Worm (Caenorhabditis elegans) whole organism, L1 larva: Measurements from ENCODE around the gene gcy-9.

Experiments
- Y116A8C.19 ChIP-seq: sonication (generic microtip); optimal IDR thresholded peaks from 2 replicates; lab custom pipeline; 2016; ENCODE audit warnings: missing compliant biosample characterization, missing genetic modification characterization, borderline replicate concordance
- egl-27 ChIP-seq, 2 experiments: fragments of 150-350 bp in 1 of 2; sonication (generic microtip); optimal IDR thresholded peaks; 3 replicates each; lab custom pipeline; 2017 to 2018; ENCODE audit warnings: missing biosample characterization in 2 of 2, missing genetic modification characterization in 2 of 2, missing genetic modification reagents in 2 of 2
- fos-1 ChIP-seq: fragments of 150-350 bp; optimal IDR thresholded peaks from 2 replicates; lab custom pipeline; 2014; ENCODE audit warnings: missing biosample characterization, missing genetic modification characterization
- hpl-2 ChIP-seq: fragments of 150-350 bp; optimal IDR thresholded peaks from 2 replicates; lab custom pipeline; 2014; ENCODE audit warnings: missing biosample characterization, missing genetic modification reagents, missing genetic modification characterization
- lin-13 ChIP-seq: fragments of 150-350 bp; optimal IDR thresholded peaks from 2 replicates; lab custom pipeline; 2014; ENCODE audit warnings: missing biosample characterization, missing genetic modification reagents, missing genetic modification characterization
- lin-35 ChIP-seq, 2 experiments: fragments of 150-350 bp; optimal IDR thresholded peaks; 2 replicates each; lab custom pipeline; 2014; ENCODE audit warnings: missing biosample characterization in 2 of 2, missing genetic modification characterization in 2 of 2, missing genetic modification reagents in 2 of 2
- mef-2 ChIP-seq: fragments of 150-350 bp; optimal IDR thresholded peaks from 2 replicates; lab custom pipeline; 2014; ENCODE audit warnings: missing biosample characterization, missing genetic modification characterization
- nhr-77 ChIP-seq: fragments of 150-350 bp; optimal IDR thresholded peaks from 2 replicates; lab custom pipeline; 2014; ENCODE audit warnings: missing biosample characterization, missing genetic modification characterization
- tbx-2 ChIP-seq: sonication (generic microtip); optimal IDR thresholded peaks from 2 replicates; lab custom pipeline; 2016; ENCODE audit warnings: missing genetic modification characterization, missing compliant biosample characterization
- unc-62 ChIP-seq: fragments of 150-350 bp; optimal IDR thresholded peaks from 2 replicates; lab custom pipeline; 2014; ENCODE audit warnings: missing biosample characterization, missing genetic modification reagents, missing genetic modification characterization

Gene gcy-9

DNA sequence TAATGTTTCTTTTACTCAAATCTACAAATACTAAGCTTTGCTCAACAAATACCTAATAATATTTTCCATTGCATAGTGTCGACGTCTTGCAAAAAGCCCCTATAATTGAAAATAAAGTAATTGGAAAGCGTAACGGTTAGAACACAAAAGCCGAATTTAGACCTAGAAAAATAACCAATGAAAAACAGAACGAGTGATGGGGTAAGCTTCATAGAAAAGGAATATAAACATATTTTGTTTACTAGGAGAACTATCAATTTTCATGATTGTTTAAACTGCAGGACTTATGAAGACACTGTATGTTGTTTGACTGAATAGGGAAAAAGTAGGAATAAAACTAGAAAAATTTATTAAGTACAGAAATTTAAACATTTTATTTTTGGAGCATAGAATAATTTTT lies 51.4 kb downstream of the gcy-9 start, which contains the start of gene F38B2.3:
Gene F38B2.3 (minus strand): TSS at position 101 of the 400 bp plus-strand sequence.
- no peak for TF ChIP-seq lin-13 (GFP tag; lab: Kevin White, UChicago)
- no peak for TF ChIP-seq egl-27 (tag; optimal IDR thresholded peaks at IDR 0.05; lab: Kevin White, UChicago)
- no peak for TF ChIP-seq lin-35 (GFP tag; optimal IDR thresholded peaks at IDR 0.05; lab: Kevin White, UChicago)
- no peak for TF ChIP-seq Y116A8C.19
- TF ChIP-seq mef-2 (tag; lab: Kevin White, UChicago), result no peak
- TF ChIP-seq nhr-77 (tag; lab: Kevin White, UChicago), result no peak
- no peak for TF ChIP-seq unc-62 (GFP tag; lab: Kevin White, UChicago)
- TF ChIP-seq hpl-2, result no peak
- no peak for TF ChIP-seq fos-1
- TF ChIP-seq tbx-2 (tag; lab: Kevin White, UChicago), result no peak
